Worm (Caenorhabditis elegans) whole organism, L2 larva: Measurements from ENCODE around the gene Y67D8C.9.

Source experiments
- C34F6.9 ChIP-seq: fragments of 150-350 bp; optimal IDR thresholded peaks from 2 replicates; lab custom pipeline; 2014; ENCODE audit warnings: missing biosample characterization, missing genetic modification characterization
- F13H6.1 ChIP-seq: sonication (generic microtip); optimal IDR thresholded peaks from 2 replicates; lab custom pipeline; 2016; ENCODE audit warnings: missing genetic modification characterization, missing compliant biosample characterization
- Y55F3AM.14 ChIP-seq: fragments of 200-800 bp; sonication (Bioruptor generic); optimal IDR thresholded peaks from 2 replicates; lab custom pipeline; 2018; ENCODE audit warnings: mild to moderate bottlenecking, missing genetic modification characterization, missing compliant biosample characterization
- alr-1 ChIP-seq: fragments of 150-350 bp; optimal IDR thresholded peaks from 2 replicates; lab custom pipeline; 2014; ENCODE audit warnings: missing biosample characterization, missing genetic modification characterization
- aly-2 ChIP-seq: fragments of 150-350 bp; optimal IDR thresholded peaks from 2 replicates; lab custom pipeline; 2014; ENCODE audit warnings: missing biosample characterization, missing genetic modification characterization
- ceh-16 ChIP-seq: fragments of 150-350 bp; optimal IDR thresholded peaks from 2 replicates; lab custom pipeline; 2014; ENCODE audit warnings: missing biosample characterization, missing genetic modification characterization
- dmd-4 ChIP-seq: sonication (generic microtip); optimal IDR thresholded peaks from 2 replicates; lab custom pipeline; 2017; ENCODE audit warnings: missing biosample characterization, missing genetic modification characterization
- egl-27 ChIP-seq: sonication (generic microtip); optimal IDR thresholded peaks from 3 replicates; lab custom pipeline; 2017; ENCODE audit warnings: missing biosample characterization, missing genetic modification reagents, missing genetic modification characterization
- elt-3 ChIP-seq: sonication (generic microtip); optimal IDR thresholded peaks from 2 replicates; lab custom pipeline; 2017; ENCODE audit warnings: missing biosample characterization, missing genetic modification characterization
- fos-1 ChIP-seq: fragments of 150-350 bp; optimal IDR thresholded peaks from 2 replicates; lab custom pipeline; 2014; ENCODE audit warnings: missing biosample characterization, missing genetic modification characterization
- gmeb-1 ChIP-seq: fragments of 150-350 bp; optimal IDR thresholded peaks from 2 replicates; lab custom pipeline; 2014; ENCODE audit warnings: missing biosample characterization, missing genetic modification characterization
- lin-13 ChIP-seq: fragments of 150-350 bp; optimal IDR thresholded peaks from 2 replicates; lab custom pipeline; 2014; ENCODE audit warnings: missing biosample characterization, missing genetic modification reagents, missing genetic modification characterization
- lsy-2 ChIP-seq, 2 experiments: fragments of 150-350 bp in 1 of 2; sonication (generic microtip) in 1 of 2; optimal IDR thresholded peaks; 2 replicates each; lab custom pipeline; 2014 to 2017; ENCODE audit warnings: missing biosample characterization in 2 of 2, missing genetic modification characterization in 2 of 2
- mab-5 ChIP-seq: fragments of 150-350 bp; optimal IDR thresholded peaks from 2 replicates; lab custom pipeline; 2014; ENCODE audit warnings: missing biosample characterization, missing genetic modification characterization
- mdl-1 ChIP-seq, 2 experiments: fragments of 150-350 bp in 1 of 2; sonication (generic microtip) in 1 of 2; optimal IDR thresholded peaks; 2 replicates each; lab custom pipeline; 2017; ENCODE audit warnings: missing biosample characterization in 2 of 2, missing genetic modification characterization in 2 of 2
- nhr-10 ChIP-seq: sonication (generic microtip); optimal IDR thresholded peaks from 2 replicates; lab custom pipeline; 2017; ENCODE audit warnings: missing biosample characterization, missing genetic modification characterization
- nhr-129 ChIP-seq: fragments of 150-350 bp; optimal IDR thresholded peaks from 2 replicates; lab custom pipeline; 2014; ENCODE audit warnings: missing biosample characterization, missing genetic modification characterization
- nhr-21 ChIP-seq: fragments of 150-350 bp; optimal IDR thresholded peaks from 2 replicates; lab custom pipeline; 2014; ENCODE audit warnings: missing biosample characterization, missing genetic modification characterization
- nhr-23 ChIP-seq: fragments of 150-350 bp; optimal IDR thresholded peaks from 2 replicates; lab custom pipeline; 2014; ENCODE audit warnings: missing biosample characterization, missing genetic modification reagents, missing genetic modification characterization
- nhr-77 ChIP-seq: fragments of 150-350 bp; optimal IDR thresholded peaks from 2 replicates; lab custom pipeline; 2014; ENCODE audit warnings: missing biosample characterization, missing genetic modification characterization
- peb-1 ChIP-seq: fragments of 150-350 bp; optimal IDR thresholded peaks from 2 replicates; lab custom pipeline; 2014; ENCODE audit warnings: missing biosample characterization, missing genetic modification characterization
- sem-4 ChIP-seq: fragments of 150-350 bp; optimal IDR thresholded peaks from 2 replicates; lab custom pipeline; 2014; ENCODE audit warnings: missing biosample characterization, missing genetic modification reagents, missing genetic modification characterization
- sma-3 ChIP-seq: sonication (generic microtip); optimal IDR thresholded peaks from 2 replicates; lab custom pipeline; 2016; ENCODE audit warnings: missing genetic modification reagents, missing genetic modification characterization, missing compliant biosample characterization
- sma-9 ChIP-seq, 2 experiments: fragments of 150-350 bp in 1 of 2; sonication (generic microtip) in 1 of 2; optimal IDR thresholded peaks; 2 replicates each; lab custom pipeline; 2014 to 2016; ENCODE audit warnings: missing genetic modification characterization in 2 of 2, mild to moderate bottlenecking in 1 of 2, missing biosample characterization in 1 of 2, missing compliant biosample characterization in 1 of 2, missing genetic modification reagents in 1 of 2, moderate library complexity in 1 of 2
- unc-62 ChIP-seq: fragments of 150-350 bp; optimal IDR thresholded peaks from 2 replicates; lab custom pipeline; 2014; ENCODE audit warnings: missing biosample characterization, missing genetic modification reagents, missing genetic modification characterization
- ztf-11 ChIP-seq: sonication (generic microtip); optimal IDR thresholded peaks from 2 replicates; lab custom pipeline; 2017; ENCODE audit warnings: missing biosample characterization, missing genetic modification characterization
- ztf-4 ChIP-seq: fragments of 150-350 bp; optimal IDR thresholded peaks from 2 replicates; lab custom pipeline; 2014; ENCODE audit warnings: missing biosample characterization, missing genetic modification characterization

Gene Y67D8C.9

DNA sequence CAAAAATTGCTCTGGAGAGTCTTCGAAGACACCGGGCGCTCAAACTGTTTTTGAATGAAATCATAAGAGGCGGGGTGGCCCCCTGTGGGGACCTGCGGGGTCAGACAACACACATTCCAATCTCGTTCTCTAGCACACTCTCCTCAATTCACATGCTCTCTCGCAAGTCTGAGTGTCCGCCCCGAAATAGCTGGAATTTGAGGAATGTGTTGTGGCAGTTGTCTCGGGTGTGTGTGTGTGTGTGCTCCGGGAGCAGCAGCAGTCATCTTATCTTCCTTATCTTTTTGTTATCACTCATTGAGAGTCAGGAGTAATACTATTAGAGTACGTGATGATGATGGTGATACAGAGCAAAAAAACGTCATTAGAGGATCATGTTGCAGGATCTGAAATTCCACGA, 56.8 kb downstream of the Y67D8C.9 start:
- TF ChIP-seq elt-3 (tag; lab: Kevin White, UChicago) (no peak), nhr-129 (peak; percentile 61), mab-5 (no peak), ceh-16 (tag; lab: Kevin White, UChicago) (no peak), fos-1 (peak; percentile 72), Y55F3AM.14 (GFP tag; lab: Kevin White, UChicago) (no peak), ztf-4 (no peak), nhr-21 (tag; lab: Kevin White, UChicago) (no peak), aly-2 (no peak), mdl-1 (tag; optimal IDR thresholded peaks at IDR 0.05; lab: Kevin White, UChicago) (no peak), peb-1 (tag; lab: Kevin White, UChicago) (no peak), F13H6.1 (tag; lab: Kevin White, UChicago) (peak; percentile 71), sma-9 (GFP tag; optimal IDR thresholded peaks at IDR 0.05; lab: Kevin White, UChicago) (peak; percentile 83), sma-9 (tag; optimal IDR thresholded peaks at IDR 0.05; lab: Kevin White, UChicago) (no peak), alr-1 (no peak), sem-4 (tag; lab: Kevin White, UChicago) (no peak), lin-13 (GFP tag; lab: Kevin White, UChicago) (no peak), ztf-11 (tag; lab: Kevin White, UChicago) (no peak), egl-27 (no peak), nhr-23 (tag; lab: Kevin White, UChicago) (no peak), gmeb-1 (tag; lab: Kevin White, UChicago) (no peak), lsy-2 (tag; optimal IDR thresholded peaks at IDR 0.05; lab: Kevin White, UChicago) (peak in 1 of 2 experiments; percentile 50)
- TF ChIP-seq, all 48 proteins: peak for 5

DNA sequence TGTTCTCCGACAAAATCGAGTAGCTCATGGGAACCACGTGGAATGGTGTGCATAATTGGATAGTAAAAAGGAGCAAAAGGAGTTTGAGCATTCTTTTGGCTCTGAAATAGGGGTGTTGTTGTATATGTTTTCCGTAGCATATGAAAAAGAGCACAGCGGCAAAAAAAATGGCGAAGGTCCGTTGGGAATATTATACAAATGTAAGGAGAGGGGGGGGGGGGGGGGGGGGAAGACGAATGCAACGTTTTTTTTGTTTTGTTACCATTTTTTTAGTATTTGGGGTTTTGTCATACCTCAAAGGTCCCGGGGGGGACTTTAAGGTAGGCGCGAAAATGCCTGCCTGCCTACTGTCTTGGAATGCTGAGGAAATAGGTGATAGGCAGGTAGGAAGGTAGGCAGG, 57.9 kb downstream of the Y67D8C.9 start, which contains the start of gene ndnf-1:
Gene ndnf-1, minus strand, starts transcription at position 101 of the 400 bp plus-strand sequence.
- TF ChIP-seq lin-13 (GFP tag; lab: Kevin White, UChicago) (no peak), sma-3 (GFP tag; lab: Kevin White, UChicago) (no peak), lsy-2 (tag; optimal IDR thresholded peaks at IDR 0.05; lab: Kevin White, UChicago) (no peak), Y55F3AM.14 (GFP tag; lab: Kevin White, UChicago) (no peak), aly-2 (no peak), nhr-129 (no peak), fos-1 (no peak), mab-5 (no peak), unc-62 (GFP tag; lab: Kevin White, UChicago) (no peak), gmeb-1 (tag; lab: Kevin White, UChicago) (no peak), dmd-4 (tag; lab: Kevin White, UChicago) (no peak), nhr-10 (tag; lab: Kevin White, UChicago) (no peak), nhr-77 (no peak), C34F6.9 (tag; lab: Kevin White, UChicago) (no peak), mdl-1 (tag; optimal IDR thresholded peaks at IDR 0.05; lab: Kevin White, UChicago) (no peak), F13H6.1 (tag; lab: Kevin White, UChicago) (no peak)
